Worm (Caenorhabditis elegans): ENCODE results near the gene cdh-5.

The cdh-5 gene

ce11 chrIV:8665778-8666177 lies 3.0 kb upstream of the cdh-5 start:
- TF ChIP-seq lim-7 (GFP tag; IDR thresholded peaks at IDR 0.05) (no peak), nhr-28 (tag; optimal IDR thresholded peaks at IDR 0.05) (no peak), R02D3.7 (tag; optimal IDR thresholded peaks at IDR 0.05) (peak; percentile 47), T20F7.1 (GFP tag; optimal IDR thresholded peaks at IDR 0.05) (peak; percentile 89), Y48G9A.11 (GFP tag; IDR thresholded peaks at IDR 0.05) (peak; percentile 99)

ce11 chrIV:8667155-8667554 lies 1.6 kb upstream of the cdh-5 start:
- TF ChIP-seq set-16 (GFP tag; IDR thresholded peaks at IDR 0.05) (peak; percentile 92; the same call in 1 of the 2 replicates), Y48G9A.11 (GFP tag; IDR thresholded peaks at IDR 0.05) (peak; percentile 57)

DNA sequence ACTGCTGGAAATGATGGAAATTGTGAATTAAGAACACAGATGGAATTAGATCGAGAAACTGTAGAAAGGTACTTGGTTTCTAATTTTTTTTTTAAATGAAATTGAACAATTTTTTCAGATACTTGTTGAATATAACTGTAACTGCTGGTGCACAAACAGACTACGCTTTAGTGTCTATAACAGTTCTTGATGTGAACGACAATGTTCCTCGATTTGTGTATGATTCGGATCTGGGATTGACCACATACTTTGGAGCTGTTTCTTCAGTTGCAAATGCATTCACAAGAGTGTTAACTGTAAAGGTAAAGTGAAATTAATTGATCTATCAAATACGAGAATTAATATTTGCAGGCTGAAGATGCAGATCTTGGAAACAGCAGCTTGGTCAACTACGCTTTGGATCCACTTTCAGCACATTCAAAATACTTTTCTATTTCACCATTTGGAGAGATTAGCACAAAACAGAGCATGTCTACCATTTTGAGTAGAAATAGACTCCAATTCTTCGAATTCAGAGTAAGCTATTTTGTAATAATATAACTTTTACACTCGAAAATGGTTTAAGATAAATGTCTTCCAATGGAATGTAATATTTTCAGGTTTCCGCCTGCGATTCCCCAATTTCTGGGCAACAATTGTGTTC lies 5.1 kb downstream of the cdh-5 start:
- TF ChIP-seq snpc-4 (tag; optimal IDR thresholded peaks at IDR 0.05) = no peak
- peak in 1 of 2 experiments; percentile 93 for TF ChIP-seq unc-62 (GFP tag; optimal IDR thresholded peaks at IDR 0.05 in 1 of 2)
- TF ChIP-seq unc-62 (tag; optimal IDR thresholded peaks at IDR 0.05) = no peak

ce11 chrIV:8677303-8677702 lies 8.6 kb downstream of the cdh-5 start, which contains the start of gene F08B4.8:
Gene F08B4.8 (plus strand): TSS chrIV:8677603.
- no peak for TF ChIP-seq ceh-44 (GFP tag; IDR thresholded peaks at IDR 0.05)
- TF ChIP-seq mdt-29 (GFP tag; IDR thresholded peaks at IDR 0.05) = no peak
- no peak for TF ChIP-seq daf-12 (tag; optimal IDR thresholded peaks at IDR 0.05)
- TF ChIP-seq lir-3 (tag; optimal IDR thresholded peaks at IDR 0.05) = no peak
- no peak for TF ChIP-seq lin-1 (GFP tag; IDR thresholded peaks at IDR 0.05)
- no peak for TF ChIP-seq rbr-2 (tag; optimal IDR thresholded peaks at IDR 0.05)
- no peak for TF ChIP-seq spr-1 (tag; optimal IDR thresholded peaks at IDR 0.05)
- TF ChIP-seq zag-1 (tag; optimal IDR thresholded peaks at IDR 0.05) = no peak
- no peak for TF ChIP-seq lin-13 (GFP tag; optimal IDR thresholded peaks at IDR 0.05)
- no peak for TF ChIP-seq ama-1 (optimal IDR thresholded peaks at IDR 0.05)
- TF ChIP-seq fkh-10 (GFP tag; optimal IDR thresholded peaks at IDR 0.05) = no peak
- TF ChIP-seq Y5F2A.4 (GFP tag; optimal IDR thresholded peaks at IDR 0.05) = no peak
- no peak for TF ChIP-seq hmg-1.1 (GFP tag; IDR thresholded peaks at IDR 0.05)
- no peak for TF ChIP-seq mes-2 (tag; optimal IDR thresholded peaks at IDR 0.05; ENCODE audit: poor library complexity, severe bottlenecking)
- no peak for TF ChIP-seq pqm-1 (tag; optimal IDR thresholded peaks at IDR 0.05)
- no peak for TF ChIP-seq ceh-62 (tag; optimal IDR thresholded peaks at IDR 0.05)
- TF ChIP-seq nhr-41 (GFP tag; IDR thresholded peaks at IDR 0.05) = no peak
- TF ChIP-seq set-16 (GFP tag; IDR thresholded peaks at IDR 0.05) = no peak

- no peak for TF ChIP-seq ces-1 (GFP tag; optimal IDR thresholded peaks at IDR 0.05)
- TF ChIP-seq spr-3 (GFP tag; optimal IDR thresholded peaks at IDR 0.05) = no peak
- TF ChIP-seq fkh-10 (GFP tag; optimal IDR thresholded peaks at IDR 0.05) = no peak
- TF ChIP-seq zip-11 (GFP tag; IDR thresholded peaks at IDR 0.05) = no peak
- no peak for TF ChIP-seq skn-1 (tag; optimal IDR thresholded peaks at IDR 0.05)
- no peak for TF ChIP-seq daf-19 (GFP tag; conservative IDR thresholded peaks at IDR 0.05)
- TF ChIP-seq ZK337.2 (GFP tag; IDR thresholded peaks at IDR 0.05) = no peak
Observed at ce11 chrIV:8679225-8679624, 10.5 kb downstream of the cdh-5 start, which contains the start of gene nlp-60. Gene nlp-60 (minus strand): TSS chrIV:8679325.

ce11 chrIV:8686510-8686909 lies 17.8 kb downstream of the cdh-5 start, which contains the start of gene pole-2:
Gene pole-2 (minus strand): TSS chrIV:8686610.
- no peak for TF ChIP-seq nhr-48 (tag; optimal IDR thresholded peaks at IDR 0.05)
- no peak for TF ChIP-seq mdl-1 (tag; optimal IDR thresholded peaks at IDR 0.05)
- TF ChIP-seq ztf-11 (tag; optimal IDR thresholded peaks at IDR 0.05) = no peak
- no peak for TF ChIP-seq T20F7.1 (GFP tag; optimal IDR thresholded peaks at IDR 0.05)
- TF ChIP-seq Y75B8A.6 (GFP tag; IDR thresholded peaks at IDR 0.05) = no peak
- no peak for TF ChIP-seq mxl-3 (GFP tag; optimal IDR thresholded peaks at IDR 0.05)
- TF ChIP-seq tag-97 (GFP tag; IDR thresholded peaks at IDR 0.05) = no peak
- TF ChIP-seq attf-4 (tag; optimal IDR thresholded peaks at IDR 0.05) = no peak
- no peak for TF ChIP-seq madf-9 (GFP tag; conservative IDR thresholded peaks at IDR 0.05)
- TF ChIP-seq ceh-62 (tag; optimal IDR thresholded peaks at IDR 0.05) = no peak
- no peak for TF ChIP-seq lin-39 (tag; optimal IDR thresholded peaks at IDR 0.05)
- no peak for TF ChIP-seq lin-13 (GFP tag; optimal IDR thresholded peaks at IDR 0.05)
- TF ChIP-seq lim-7 (GFP tag; IDR thresholded peaks at IDR 0.05) = no peak
- no peak for TF ChIP-seq Y48G9A.11 (GFP tag; IDR thresholded peaks at IDR 0.05)
